Worm (Caenorhabditis elegans) whole organism, L1 larva: ENCODE measurements around the gene K08B5.1.

Experiments
- C16A3.4 ChIP-seq: fragments of 150-350 bp; optimal IDR thresholded peaks from 2 replicates; lab custom pipeline; 2014; ENCODE audit warnings: missing biosample characterization, missing genetic modification characterization
- ama-1 ChIP-seq: fragments of 150-350 bp; optimal IDR thresholded peaks from 2 replicates; lab custom pipeline; 2014
- ceh-88 ChIP-seq: fragments of 200-800 bp; sonication (Bioruptor generic); IDR thresholded peaks from 2 replicates; pipeline ENCODE4 v1.3.6; 2022; ENCODE audit warnings: missing genetic modification characterization, missing compliant biosample characterization
- mep-1 ChIP-seq: fragments of 150-350 bp; optimal IDR thresholded peaks from 2 replicates; lab custom pipeline; 2014; ENCODE audit warnings: missing biosample characterization, missing genetic modification characterization
- nhr-28 ChIP-seq: fragments of 150-350 bp; optimal IDR thresholded peaks from 2 replicates; lab custom pipeline; 2014; ENCODE audit warnings: missing biosample characterization, missing genetic modification characterization
- nhr-76 ChIP-seq: sonication (generic microtip); optimal IDR thresholded peaks from 2 replicates; lab custom pipeline; 2017; ENCODE audit warnings: missing biosample characterization, missing genetic modification characterization
- snpc-4 ChIP-seq: fragments of 150-350 bp; optimal IDR thresholded peaks from 2 replicates; lab custom pipeline; 2014; ENCODE audit warnings: missing biosample characterization, missing genetic modification characterization
- unc-30 ChIP-seq: sonication (generic microtip); optimal IDR thresholded peaks from 2 replicates; lab custom pipeline; 2017; ENCODE audit warnings: missing biosample characterization, missing genetic modification characterization

DNA sequence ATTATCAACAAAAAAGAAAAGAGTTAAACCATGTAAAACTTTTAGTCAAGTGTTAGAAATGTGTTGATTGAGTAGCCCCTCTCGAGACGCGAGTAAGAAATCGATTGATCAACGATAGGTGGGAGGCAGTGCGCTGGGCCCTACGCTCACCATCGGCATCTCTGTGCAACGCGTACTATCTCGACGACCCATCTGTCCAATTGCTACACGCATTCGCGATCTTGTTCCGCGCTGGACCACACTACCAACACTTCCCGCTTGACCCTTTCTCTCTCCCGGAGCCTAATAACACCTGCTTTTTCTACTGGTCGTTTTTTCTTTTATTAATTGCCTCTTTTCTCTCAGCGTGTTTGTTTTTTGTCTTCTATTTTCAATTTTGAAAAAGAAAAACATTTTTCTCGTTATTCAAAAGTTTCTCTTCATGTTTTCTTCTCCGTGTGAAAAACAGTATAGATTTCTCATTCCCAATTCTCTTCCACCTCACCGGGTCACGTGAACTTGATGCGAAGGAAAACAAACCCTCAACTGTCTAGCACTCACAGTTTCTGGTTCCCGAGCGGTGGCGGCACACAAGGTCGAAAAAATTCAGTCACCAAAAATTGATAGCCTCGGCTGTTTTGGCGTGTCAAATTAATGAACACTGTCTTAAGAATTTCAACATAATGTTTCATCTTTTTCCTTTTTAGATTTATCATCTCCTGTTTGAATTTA lies 53.3 kb downstream of the K08B5.1 start:
- TF ChIP-seq nhr-28 (no peak), snpc-4 (no peak), nhr-76 (tag; lab: Kevin White, UChicago) (no peak), mep-1 (tag; lab: Kevin White, UChicago) (peak; percentile 10), C16A3.4 (tag; lab: Kevin White, UChicago) (no peak), ceh-88 (GFP tag; lab: Robert Waterston, UW) (no peak), ama-1 (no peak), unc-30 (tag; lab: Kevin White, UChicago) (no peak)
